Worm (Caenorhabditis elegans) whole organism, late embryonic: ENCODE data around the gene F42G8.8.

Experiments
- F13H6.1 ChIP-seq: sonication (generic microtip); optimal IDR thresholded peaks from 2 replicates; lab custom pipeline; 2016; ENCODE audit warnings: missing genetic modification characterization, missing compliant biosample characterization
- K02D7.2 ChIP-seq: sonication (generic microtip); optimal IDR thresholded peaks from 2 replicates; lab custom pipeline; 2017; ENCODE audit warnings: mild to moderate bottlenecking, missing genetic modification characterization, missing compliant biosample characterization
- K09A11.1 ChIP-seq: sonication (generic microtip); optimal IDR thresholded peaks from 2 replicates; lab custom pipeline; 2017; ENCODE audit warnings: antibody characterized with exemption, mild to moderate bottlenecking, missing genetic modification characterization, missing compliant biosample characterization; ENCODE audit not compliant: insufficient read depth
- ceh-18 ChIP-seq: sonication (generic microtip); optimal IDR thresholded peaks from 2 replicates; lab custom pipeline; 2016; ENCODE audit warnings: missing genetic modification characterization, missing compliant biosample characterization
- ceh-19 ChIP-seq: fragments of 200-800 bp; sonication (Bioruptor generic); optimal IDR thresholded peaks from 2 replicates; lab custom pipeline; 2018; ENCODE audit warnings: mild to moderate bottlenecking, missing genetic modification characterization, missing compliant biosample characterization
- ceh-2 ChIP-seq: sonication (generic microtip); optimal IDR thresholded peaks from 2 replicates; lab custom pipeline; 2016; ENCODE audit warnings: missing genotype, missing genetic modification characterization, missing compliant biosample characterization
- ceh-22 ChIP-seq: sonication (generic microtip); optimal IDR thresholded peaks from 2 replicates; lab custom pipeline; 2017; ENCODE audit warnings: missing biosample characterization, missing genetic modification characterization
- ceh-24 ChIP-seq: sonication (generic microtip); optimal IDR thresholded peaks from 2 replicates; lab custom pipeline; 2016; ENCODE audit warnings: mild to moderate bottlenecking, missing genetic modification characterization, missing compliant biosample characterization
- ceh-31 ChIP-seq: sonication (generic microtip); optimal IDR thresholded peaks from 2 replicates; lab custom pipeline; 2016; ENCODE audit warnings: missing genetic modification characterization, missing compliant biosample characterization
- ceh-6 ChIP-seq: fragments of 200-800 bp; sonication (Bioruptor generic); optimal IDR thresholded peaks from 2 replicates; lab custom pipeline; 2018; ENCODE audit warnings: mild to moderate bottlenecking, missing genetic modification characterization, missing compliant biosample characterization
- dve-1 ChIP-seq: sonication (generic microtip); optimal IDR thresholded peaks from 2 replicates; lab custom pipeline; 2017; ENCODE audit warnings: antibody characterized with exemption, mild to moderate bottlenecking, missing genetic modification characterization, missing compliant biosample characterization
- elt-2 ChIP-seq: sonication (generic microtip); optimal IDR thresholded peaks from 2 replicates; lab custom pipeline; 2016; ENCODE audit warnings: missing genetic modification reagents, missing genetic modification characterization, missing compliant biosample characterization
- ets-4 ChIP-seq: sonication (generic microtip); optimal IDR thresholded peaks from 2 replicates; lab custom pipeline; 2016; ENCODE audit warnings: missing genetic modification characterization, missing compliant biosample characterization
- eyg-1 ChIP-seq: sonication (generic microtip); optimal IDR thresholded peaks from 2 replicates; lab custom pipeline; 2016; ENCODE audit warnings: missing genotype, missing genetic modification characterization, missing compliant biosample characterization
- fax-1 ChIP-seq: sonication (generic microtip); optimal IDR thresholded peaks from 2 replicates; lab custom pipeline; 2016; ENCODE audit warnings: missing genotype, missing genetic modification characterization, missing compliant biosample characterization
- fkh-6 ChIP-seq: sonication (generic microtip); optimal IDR thresholded peaks from 2 replicates; lab custom pipeline; 2016; ENCODE audit warnings: missing genetic modification characterization, missing compliant biosample characterization
- gmeb-2 ChIP-seq: sonication (generic microtip); optimal IDR thresholded peaks from 2 replicates; lab custom pipeline; 2016; ENCODE audit warnings: missing genetic modification characterization, inconsistent platforms, missing compliant biosample characterization
- hlh-13 ChIP-seq: fragments of 200-800 bp; sonication (Bioruptor generic); optimal IDR thresholded peaks from 2 replicates; lab custom pipeline; 2018; ENCODE audit warnings: mild to moderate bottlenecking, missing genetic modification characterization, missing compliant biosample characterization
- hlh-8 ChIP-seq: sonication (generic microtip); optimal IDR thresholded peaks from 2 replicates; lab custom pipeline; 2016; ENCODE audit warnings: missing genotype, missing genetic modification characterization, missing compliant biosample characterization
- lin-11 ChIP-seq: fragments of 200-800 bp; sonication (Bioruptor generic); optimal IDR thresholded peaks from 2 replicates; lab custom pipeline; 2018; ENCODE audit warnings: mild to moderate bottlenecking, missing genetic modification characterization, missing compliant biosample characterization
- madf-2 ChIP-seq: sonication (generic microtip); optimal IDR thresholded peaks from 2 replicates; lab custom pipeline; 2017; ENCODE audit warnings: missing genetic modification characterization, missing compliant biosample characterization
- mec-3 ChIP-seq: sonication (generic microtip); optimal IDR thresholded peaks from 2 replicates; lab custom pipeline; 2016; ENCODE audit warnings: borderline replicate concordance, missing genetic modification characterization, missing compliant biosample characterization
- nfya-1 ChIP-seq: sonication (generic microtip); optimal IDR thresholded peaks from 2 replicates; lab custom pipeline; 2017; ENCODE audit warnings: missing genetic modification characterization, mild to moderate bottlenecking, missing compliant biosample characterization, antibody characterized with exemption, moderate library complexity
- nhr-232 ChIP-seq: sonication (generic microtip); optimal IDR thresholded peaks from 2 replicates; lab custom pipeline; 2016; ENCODE audit warnings: missing genetic modification characterization, missing compliant biosample characterization
- npax-4 ChIP-seq: sonication (generic microtip); optimal IDR thresholded peaks from 2 replicates; lab custom pipeline; 2016; ENCODE audit warnings: missing genetic modification characterization, missing compliant biosample characterization
- odd-2 ChIP-seq: sonication (generic microtip); optimal IDR thresholded peaks from 2 replicates; lab custom pipeline; 2017; ENCODE audit warnings: antibody characterized with exemption, mild to moderate bottlenecking, missing genetic modification characterization, missing compliant biosample characterization
- pag-3 ChIP-seq: sonication (generic microtip); optimal IDR thresholded peaks from 2 replicates; lab custom pipeline; 2016; ENCODE audit warnings: missing compliant biosample characterization, missing genetic modification characterization, borderline replicate concordance
- pat-9 ChIP-seq: fragments of 200-800 bp; sonication (Bioruptor generic); optimal IDR thresholded peaks from 2 replicates; lab custom pipeline; 2018; ENCODE audit warnings: mild to moderate bottlenecking, missing genetic modification characterization, moderate library complexity, missing compliant biosample characterization
- pha-4 ChIP-seq: fragments of 150-350 bp; optimal IDR thresholded peaks from 2 replicates; lab custom pipeline; 2018; ENCODE audit warnings: missing biosample characterization, missing genetic modification reagents, missing genetic modification characterization
- pqm-1 ChIP-seq: sonication (generic microtip); optimal IDR thresholded peaks from 2 replicates; lab custom pipeline; 2016; ENCODE audit warnings: missing genetic modification characterization, missing compliant biosample characterization
- pros-1 ChIP-seq: fragments of 150-350 bp; optimal IDR thresholded peaks from 2 replicates; lab custom pipeline; 2014; ENCODE audit warnings: missing biosample characterization, missing genetic modification reagents, missing genetic modification characterization
- sox-2 ChIP-seq: fragments of 200-800 bp; sonication (Bioruptor generic); IDR thresholded peaks from 2 replicates; pipeline ENCODE4 v1.3.6; 2022; ENCODE audit warnings: missing genetic modification reagents, missing genetic modification characterization, missing compliant biosample characterization
- tbx-7 ChIP-seq: sonication (generic microtip); optimal IDR thresholded peaks from 2 replicates; lab custom pipeline; 2016; ENCODE audit warnings: missing genotype, missing genetic modification characterization, missing compliant biosample characterization
- unc-3 ChIP-seq, 2 experiments: fragments of 200-800 bp in 1 of 2; sonication (Bioruptor generic) in 1 of 2; sonication (generic microtip) in 1 of 2; conservative IDR thresholded peaks in 1 of 2; optimal IDR thresholded peaks in 1 of 2; 2 replicates each; pipeline versions ENCODE4 v1.3.6 to Lab custom; 2016 to 2022; ENCODE audit warnings: missing compliant biosample characterization in 2 of 2, missing genetic modification characterization in 2 of 2, missing genetic modification reagents in 1 of 2
- unc-42 ChIP-seq: sonication (generic microtip); optimal IDR thresholded peaks from 2 replicates; lab custom pipeline; 2016; ENCODE audit warnings: missing genotype, missing genetic modification characterization, missing compliant biosample characterization
- unc-55 ChIP-seq: sonication (generic microtip); optimal IDR thresholded peaks from 2 replicates; lab custom pipeline; 2017; ENCODE audit warnings: missing biosample characterization, missing genetic modification reagents, missing genetic modification characterization
- unc-86 ChIP-seq: sonication (generic microtip); optimal IDR thresholded peaks from 2 replicates; lab custom pipeline; 2016; ENCODE audit warnings: missing genetic modification characterization, missing compliant biosample characterization
- zip-5 ChIP-seq: sonication (generic microtip); optimal IDR thresholded peaks from 2 replicates; lab custom pipeline; 2016; ENCODE audit warnings: missing genetic modification characterization, missing compliant biosample characterization
- ztf-16 ChIP-seq: sonication (generic microtip); optimal IDR thresholded peaks from 2 replicates; lab custom pipeline; 2017; ENCODE audit warnings: missing genetic modification characterization, missing compliant biosample characterization

F42G8.8 gene

DNA sequence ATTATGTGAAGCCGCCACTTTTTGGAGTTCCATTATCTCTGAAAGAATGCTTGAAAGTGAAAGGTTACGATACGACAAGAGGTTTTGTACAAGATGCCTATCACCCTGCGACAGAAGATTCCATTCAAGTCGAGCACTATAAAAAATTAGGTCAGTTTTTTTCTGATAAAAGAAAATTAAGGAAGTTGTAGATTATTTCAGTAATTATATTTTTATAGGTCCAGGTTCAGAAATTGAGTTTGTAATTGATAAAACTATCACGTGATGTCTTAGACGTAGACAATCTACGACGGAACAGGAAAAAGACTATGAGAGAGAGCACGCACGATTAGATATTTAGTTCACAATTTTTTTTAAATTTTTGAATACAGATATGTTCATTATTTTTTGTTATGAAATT is 41.1 kb downstream of the F42G8.8 start:
- TF ChIP-seq ceh-19 (GFP tag; lab: Kevin White, UChicago): no peak
- no peak for TF ChIP-seq odd-2
- no peak for TF ChIP-seq zip-5
- no peak for TF ChIP-seq F13H6.1 (tag; lab: Kevin White, UChicago)
- TF ChIP-seq ztf-16 (tag; lab: Kevin White, UChicago): no peak
- TF ChIP-seq K09A11.1 (tag; lab: Kevin White, UChicago): no peak
- TF ChIP-seq npax-4 (tag; lab: Kevin White, UChicago): no peak
- no peak for TF ChIP-seq pag-3 (tag; lab: Kevin White, UChicago)
- no peak for TF ChIP-seq ceh-22
- no peak for TF ChIP-seq fkh-6 (tag; lab: Kevin White, UChicago)
- no peak for TF ChIP-seq ceh-24 (tag; lab: Kevin White, UChicago)
- TF ChIP-seq hlh-13 (GFP tag; lab: Kevin White, UChicago): no peak
- no peak for TF ChIP-seq ceh-2 (tag; lab: Kevin White, UChicago)
- TF ChIP-seq dve-1: no peak
- TF ChIP-seq fax-1 (tag; lab: Kevin White, UChicago): no peak
- no peak for TF ChIP-seq mec-3 (tag; lab: Kevin White, UChicago)
- no peak for TF ChIP-seq madf-2 (tag; lab: Kevin White, UChicago)
- no peak for TF ChIP-seq pha-4
- no peak for TF ChIP-seq unc-55 (GFP tag; lab: Kevin White, UChicago)
- no peak for TF ChIP-seq pros-1

DNA sequence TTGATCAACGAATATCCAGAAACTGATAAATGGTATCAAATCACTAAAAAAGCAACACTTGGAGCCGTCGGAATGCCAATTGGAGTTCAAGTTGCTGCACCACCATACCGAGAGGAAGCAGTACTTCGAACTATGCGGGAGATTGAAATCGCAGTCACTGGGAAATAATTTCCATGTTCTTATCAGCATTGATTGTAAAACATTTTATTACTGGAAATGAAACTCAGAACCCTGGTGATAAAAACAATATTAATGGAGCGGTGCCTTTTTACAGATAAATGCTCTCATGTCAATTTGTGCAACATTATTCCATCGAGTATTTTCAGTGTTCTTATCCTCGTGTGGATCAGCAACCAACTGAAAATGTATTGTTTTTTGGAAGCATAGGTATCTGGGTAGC is 42.9 kb downstream of the F42G8.8 start:
- TF ChIP-seq sox-2 (GFP tag; lab: Robert Waterston, UW): no peak
- no peak for TF ChIP-seq tbx-7 (tag; lab: Kevin White, UChicago)
- TF ChIP-seq odd-2: no peak
- TF ChIP-seq unc-42 (tag; lab: Kevin White, UChicago): no peak
- TF ChIP-seq ztf-16 (tag; lab: Kevin White, UChicago): no peak
- TF ChIP-seq K02D7.2 (tag; lab: Kevin White, UChicago): no peak
- no peak for TF ChIP-seq dve-1
- TF ChIP-seq eyg-1 (tag; lab: Kevin White, UChicago): no peak
- TF ChIP-seq pros-1: no peak
- TF ChIP-seq nfya-1 (tag; lab: Kevin White, UChicago): no peak
- TF ChIP-seq ceh-6 (GFP tag; lab: Kevin White, UChicago): no peak
- no peak for TF ChIP-seq hlh-8 (tag; lab: Kevin White, UChicago)
- no peak for TF ChIP-seq zip-5
- TF ChIP-seq nhr-232 (tag; lab: Kevin White, UChicago): no peak
- TF ChIP-seq ceh-31: no peak
- TF ChIP-seq pha-4: no peak
- TF ChIP-seq unc-3 (GFP tag; conservative IDR thresholded peaks at IDR 0.05; lab: Robert Waterston, UW): no peak
- no peak for TF ChIP-seq unc-3 (tag; optimal IDR thresholded peaks at IDR 0.05; lab: Kevin White, UChicago)
- TF ChIP-seq, all 69 proteins: peak for 0

DNA sequence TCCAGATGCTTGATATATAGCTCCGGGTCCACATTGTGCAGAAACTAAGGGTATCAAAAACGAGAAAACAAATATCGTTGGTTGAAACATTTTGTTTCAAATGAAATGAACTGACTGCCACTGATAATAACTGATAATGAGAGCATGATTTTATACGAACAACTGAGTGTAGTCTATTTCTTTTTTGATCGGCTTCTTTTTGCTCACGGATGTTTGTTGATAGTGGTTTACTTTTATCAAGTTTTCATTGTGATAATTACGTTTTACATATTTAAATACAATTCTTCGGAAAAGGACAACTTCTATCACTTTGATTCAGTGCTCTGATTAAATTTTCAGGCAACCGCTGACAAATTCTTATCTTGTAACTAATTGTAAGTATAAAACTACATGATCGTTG is 44.8 kb downstream of the F42G8.8 start, which contains the start of gene clec-51:
Gene clec-51, minus strand, starts transcription at position 114 of the 400 bp plus-strand sequence.
- TF ChIP-seq elt-2 (peak; percentile 4), unc-55 (GFP tag; lab: Kevin White, UChicago) (no peak)

DNA sequence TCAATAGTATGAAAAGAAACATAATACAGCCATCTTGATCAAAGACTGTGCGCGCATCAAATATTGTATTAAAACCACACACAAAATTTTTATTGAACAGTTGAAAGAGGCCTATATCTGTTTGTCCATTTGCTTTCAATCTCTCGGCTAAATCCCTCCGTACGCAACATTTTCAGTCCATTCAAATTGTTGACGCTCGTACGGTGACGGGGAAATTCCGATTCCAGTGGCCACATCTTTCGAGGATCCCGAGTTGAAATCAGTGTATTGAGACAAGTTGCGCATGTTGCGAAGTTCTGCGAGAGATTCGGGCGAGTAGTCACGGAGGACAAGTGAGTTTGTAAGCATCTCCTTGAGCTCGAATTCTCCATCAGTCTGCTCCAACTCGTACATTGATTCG is 45.6 kb downstream of the F42G8.8 start:
- TF ChIP-seq dve-1: no peak
- no peak for TF ChIP-seq gmeb-2 (tag; lab: Kevin White, UChicago)
- no peak for TF ChIP-seq pqm-1
- no peak for TF ChIP-seq ets-4 (tag; lab: Kevin White, UChicago)
- TF ChIP-seq ztf-16 (tag; lab: Kevin White, UChicago): no peak
- no peak for TF ChIP-seq eyg-1 (tag; lab: Kevin White, UChicago)
- no peak for TF ChIP-seq fkh-6 (tag; lab: Kevin White, UChicago)
- no peak for TF ChIP-seq lin-11 (tag; lab: Kevin White, UChicago)
- no peak for TF ChIP-seq ceh-18
- TF ChIP-seq pat-9: no peak
- TF ChIP-seq unc-86 (tag; lab: Kevin White, UChicago): no peak
